Worm (Caenorhabditis elegans) whole organism, L1 larva: ENCODE measurements around the gene F17C8.6.

Experiments used
- blmp-1 ChIP-seq: fragments of 150-350 bp; optimal IDR thresholded peaks from 2 replicates; lab custom pipeline; 2014; ENCODE audit warnings: missing biosample characterization, missing genetic modification characterization
- ceh-63 ChIP-seq: fragments of 200-800 bp; sonication (Bioruptor generic); optimal IDR thresholded peaks from 2 replicates; lab custom pipeline; 2018; ENCODE audit warnings: mild to moderate bottlenecking, missing genetic modification characterization, missing compliant biosample characterization
- efl-1 ChIP-seq, 4 experiments: fragments of 150-350 bp; optimal IDR thresholded peaks in 3 of 4; peaks in 1 of 4; 1 replicate in 1 of 4; 2 replicates in 3 of 4; lab custom pipeline; 2014; ENCODE audit warnings: missing biosample characterization in 2 of 4, missing genetic modification characterization in 2 of 4, missing genetic modification reagents in 2 of 4
- fkh-4 ChIP-seq: sonication (generic microtip); optimal IDR thresholded peaks from 2 replicates; lab custom pipeline; 2016; ENCODE audit warnings: missing compliant biosample characterization, missing genetic modification characterization, borderline replicate concordance
- mef-2 ChIP-seq: fragments of 150-350 bp; optimal IDR thresholded peaks from 2 replicates; lab custom pipeline; 2014; ENCODE audit warnings: missing biosample characterization, missing genetic modification characterization
- skn-1 ChIP-seq: fragments of 150-350 bp; optimal IDR thresholded peaks from 2 replicates; lab custom pipeline; 2014; ENCODE audit warnings: missing biosample characterization, missing genetic modification characterization

The F17C8.6 gene

DNA sequence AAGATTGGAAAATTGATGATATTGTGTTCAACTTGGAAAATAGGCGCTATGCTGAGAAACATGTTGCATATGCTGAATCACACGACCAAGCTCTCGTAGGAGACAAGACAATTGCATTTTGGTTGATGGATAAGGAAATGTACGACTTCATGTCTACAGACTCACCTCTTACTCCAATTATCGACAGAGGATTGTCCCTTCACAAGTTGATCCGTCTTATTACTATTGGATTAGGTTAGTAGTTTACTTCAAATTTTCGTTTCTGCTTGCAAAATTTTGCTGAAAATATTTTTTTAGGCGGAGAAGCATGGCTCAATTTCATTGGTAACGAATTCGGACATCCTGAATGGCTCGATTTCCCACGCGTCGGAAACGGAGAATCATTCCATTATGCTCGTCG, 48.9 kb downstream of the F17C8.6 start:
- TF ChIP-seq fkh-4: no peak
- no peak for TF ChIP-seq efl-1 (optimal IDR thresholded peaks at IDR 0.05; lab: Kevin White, UChicago)
- TF ChIP-seq efl-1 (GFP tag; optimal IDR thresholded peaks at IDR 0.05 in 1 of 2; lab: Kevin White, UChicago): peak in 1 of 2 experiments; percentile 34
- TF ChIP-seq, all 84 proteins: peak for 1

DNA sequence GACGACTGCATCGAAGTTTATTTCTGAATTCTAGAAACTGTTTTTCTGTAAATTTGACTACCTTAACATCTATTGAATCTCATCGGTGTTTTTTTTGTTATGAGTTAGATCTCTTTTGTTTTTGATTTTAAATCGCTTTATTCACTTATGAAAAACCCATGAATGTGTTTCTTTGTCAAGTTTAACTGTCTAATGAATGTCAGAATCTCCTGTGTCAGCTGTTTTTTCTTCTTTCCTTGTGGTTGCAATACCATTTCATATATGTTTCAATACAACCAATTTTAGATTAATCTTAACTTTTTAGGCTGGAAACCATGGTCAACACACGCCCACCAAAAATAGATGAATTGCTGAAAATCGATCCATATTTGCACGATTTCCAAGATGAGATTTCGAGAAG, 50.8 kb downstream of the F17C8.6 start, which contains the start of gene T04A8.7:
Gene T04A8.7, plus strand, starts transcription at position 301 of the 400 bp plus-strand sequence.
- no peak for TF ChIP-seq ceh-63 (GFP tag; lab: Kevin White, UChicago)
- no peak for TF ChIP-seq mef-2 (tag; lab: Kevin White, UChicago)
- TF ChIP-seq blmp-1 (tag; lab: Kevin White, UChicago): no peak
- TF ChIP-seq skn-1 (tag; lab: Kevin White, UChicago): no peak
